Worm (Caenorhabditis elegans): ENCODE measurements around the gene frpr-1.

Gene frpr-1

DNA sequence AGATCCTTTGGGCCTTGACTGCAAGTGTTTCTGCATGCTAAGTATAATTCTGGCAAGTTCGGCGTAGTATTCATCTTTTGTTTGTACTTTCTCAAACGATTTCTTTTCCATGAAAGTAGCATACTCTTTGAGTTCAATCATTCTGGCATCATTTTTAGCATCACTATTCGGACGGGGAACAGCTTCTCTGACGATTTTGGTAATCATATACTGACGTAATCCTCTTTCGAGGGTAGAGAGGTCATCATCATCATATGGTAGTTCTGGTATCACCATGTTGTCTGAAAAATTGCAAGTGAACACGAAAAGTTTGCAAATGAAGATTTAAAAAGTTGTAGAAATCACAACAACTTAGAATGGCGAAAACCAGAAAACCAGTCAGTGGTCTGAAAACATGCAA lies 33.4 kb upstream of the frpr-1 start, which contains the start of gene F22F1.3:
F22F1.3 (minus strand) TSS at position 281 of the 400 bp plus-strand sequence.
- TF ChIP-seq lsy-2 (tag; optimal IDR thresholded peaks at IDR 0.05), result no peak
- TF ChIP-seq unc-39 (tag; optimal IDR thresholded peaks at IDR 0.05), result no peak
- no peak for TF ChIP-seq ceh-82 (tag; optimal IDR thresholded peaks at IDR 0.05)
- TF ChIP-seq C34F6.9 (tag; optimal IDR thresholded peaks at IDR 0.05), result no peak
- TF ChIP-seq lin-39 (tag; optimal IDR thresholded peaks at IDR 0.05), result no peak
- TF ChIP-seq unc-55 (GFP tag; optimal IDR thresholded peaks at IDR 0.05), result no peak
- TF ChIP-seq mab-5 (tag; optimal IDR thresholded peaks at IDR 0.05), result no peak
- no peak for TF ChIP-seq nhr-21 (tag; optimal IDR thresholded peaks at IDR 0.05)
- no peak for TF ChIP-seq ceh-16 (tag; optimal IDR thresholded peaks at IDR 0.05)
- no peak for TF ChIP-seq sma-3 (GFP tag; optimal IDR thresholded peaks at IDR 0.05)
- no peak for TF ChIP-seq R02D3.7 (tag; optimal IDR thresholded peaks at IDR 0.05)
- no peak for TF ChIP-seq unc-62 (GFP tag; optimal IDR thresholded peaks at IDR 0.05)
- TF ChIP-seq alr-1 (tag; optimal IDR thresholded peaks at IDR 0.05), result no peak
- TF ChIP-seq nhr-25 (tag; optimal IDR thresholded peaks at IDR 0.05), result no peak

DNA sequence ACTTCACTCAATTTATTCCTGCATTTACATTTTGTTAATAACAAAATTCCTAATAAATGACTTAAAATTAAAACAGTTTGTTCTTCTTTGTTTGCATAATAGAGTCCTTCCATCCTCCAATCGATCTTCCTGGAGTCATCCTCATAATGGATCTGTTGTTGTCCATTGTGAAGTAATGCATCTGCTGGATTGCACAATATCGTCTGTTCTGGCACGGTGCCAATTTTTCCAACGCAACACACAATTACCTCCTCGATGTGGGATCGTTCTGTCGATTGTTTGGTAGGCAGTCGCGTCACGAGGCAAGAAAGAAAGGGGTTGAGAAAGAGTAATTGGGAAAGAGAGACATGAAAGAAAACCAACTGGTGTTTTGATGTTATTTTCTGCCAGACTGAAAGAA lies 30.6 kb upstream of the frpr-1 start:
- TF ChIP-seq nhr-10 (tag; optimal IDR thresholded peaks at IDR 0.05) (no peak), nhr-25 (tag; optimal IDR thresholded peaks at IDR 0.05) (peak; percentile 55), gmeb-1 (tag; optimal IDR thresholded peaks at IDR 0.05) (no peak), lsy-2 (tag; optimal IDR thresholded peaks at IDR 0.05) (peak in 1 of 2 experiments; percentile 13), ztf-1 (GFP tag; conservative IDR thresholded peaks at IDR 0.05) (no peak), fos-1 (tag; optimal IDR thresholded peaks at IDR 0.05) (no peak), ztf-4 (tag; optimal IDR thresholded peaks at IDR 0.05) (no peak), nhr-6 (tag; optimal IDR thresholded peaks at IDR 0.05) (peak; percentile 3), R02D3.7 (tag; optimal IDR thresholded peaks at IDR 0.05) (no peak), nhr-12 (tag; optimal IDR thresholded peaks at IDR 0.05) (no peak), F13H6.1 (tag; optimal IDR thresholded peaks at IDR 0.05) (no peak), elt-1 (tag; optimal IDR thresholded peaks at IDR 0.05) (no peak), unc-39 (tag; optimal IDR thresholded peaks at IDR 0.05) (no peak), C34F6.9 (tag; optimal IDR thresholded peaks at IDR 0.05) (no peak), ztf-11 (tag; optimal IDR thresholded peaks at IDR 0.05) (no peak), peb-1 (tag; optimal IDR thresholded peaks at IDR 0.05) (no peak), unc-55 (GFP tag; optimal IDR thresholded peaks at IDR 0.05) (peak; percentile 7), zag-1 (tag; optimal IDR thresholded peaks at IDR 0.05) (no peak), nhr-129 (tag; optimal IDR thresholded peaks at IDR 0.05) (peak; percentile 75), alr-1 (tag; optimal IDR thresholded peaks at IDR 0.05) (no peak), ceh-16 (tag; optimal IDR thresholded peaks at IDR 0.05) (no peak), dmd-4 (tag; optimal IDR thresholded peaks at IDR 0.05) (no peak), ZK546.5 (tag; optimal IDR thresholded peaks at IDR 0.05) (no peak), egl-27 (tag; optimal IDR thresholded peaks at IDR 0.05) (no peak), nhr-77 (tag; optimal IDR thresholded peaks at IDR 0.05) (no peak), ama-1 (optimal IDR thresholded peaks at IDR 0.05) (peak; percentile 16), sem-4 (tag; optimal IDR thresholded peaks at IDR 0.05) (no peak), lin-13 (GFP tag; optimal IDR thresholded peaks at IDR 0.05) (no peak), sma-3 (GFP tag; optimal IDR thresholded peaks at IDR 0.05) (no peak), nhr-23 (tag; optimal IDR thresholded peaks at IDR 0.05) (no peak), ceh-82 (tag; optimal IDR thresholded peaks at IDR 0.05) (no peak), aly-2 (tag; optimal IDR thresholded peaks at IDR 0.05) (no peak), elt-3 (tag; optimal IDR thresholded peaks at IDR 0.05) (no peak), snpc-4 (tag; optimal IDR thresholded peaks at IDR 0.05) (no peak), unc-62 (GFP tag; optimal IDR thresholded peaks at IDR 0.05) (no peak), blmp-1 (tag; optimal IDR thresholded peaks at IDR 0.05; ENCODE audit: insufficient read depth) (no peak), mab-5 (tag; optimal IDR thresholded peaks at IDR 0.05) (peak; percentile 59)

DNA sequence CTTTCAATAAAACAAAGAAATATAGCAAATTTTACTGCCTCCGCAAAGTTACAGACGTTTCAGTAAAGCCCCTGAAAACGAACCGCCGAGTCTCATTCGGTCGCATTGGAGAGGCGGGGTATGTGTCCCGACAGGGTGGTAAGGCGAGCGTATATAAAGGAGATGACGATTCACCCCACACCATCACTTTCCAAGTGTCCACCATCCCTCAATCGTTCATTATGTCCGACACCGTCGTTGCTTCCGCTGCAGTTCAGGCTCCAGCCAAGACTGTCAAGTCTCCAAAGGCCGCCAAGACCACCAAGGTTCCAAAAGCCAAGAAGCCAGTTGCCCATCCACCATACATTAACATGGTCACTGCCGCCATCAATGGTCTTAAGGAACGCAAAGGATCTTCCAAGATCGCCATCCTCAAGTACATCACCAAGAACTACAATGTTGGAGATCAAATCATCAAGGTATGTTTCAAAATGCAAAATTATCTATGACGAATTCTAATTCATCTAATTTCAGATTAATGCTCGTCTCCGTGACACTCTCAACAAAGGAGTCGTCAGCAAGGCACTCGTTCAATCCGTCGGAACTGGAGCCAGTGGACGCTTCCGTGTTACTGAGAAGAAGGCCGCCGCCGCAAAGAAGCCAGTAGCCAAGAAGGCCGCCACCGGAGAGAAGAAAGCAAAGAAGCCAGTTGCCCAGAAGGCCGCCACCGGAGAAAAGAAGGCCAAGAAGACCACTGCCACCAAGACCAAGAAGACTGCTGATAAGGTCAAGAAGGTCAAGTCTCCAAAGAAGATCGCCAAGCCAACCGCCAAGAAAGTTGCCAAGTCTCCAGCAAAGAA lies 29.8 kb upstream of the frpr-1 start, which contains the start of gene hil-3:
hil-3 (plus strand) TSS at position 195 of the 839 bp plus-strand sequence.
- no peak for TF ChIP-seq nhr-6 (tag; optimal IDR thresholded peaks at IDR 0.05)
- TF ChIP-seq ceh-16 (tag; optimal IDR thresholded peaks at IDR 0.05), result peak; percentile 22
- peak; percentile 11 for TF ChIP-seq sem-4 (tag; optimal IDR thresholded peaks at IDR 0.05)
- TF ChIP-seq nhr-25 (tag; optimal IDR thresholded peaks at IDR 0.05), result peak; percentile 56
- TF ChIP-seq C34F6.9 (tag; optimal IDR thresholded peaks at IDR 0.05), result peak; percentile 52
- no peak for TF ChIP-seq zag-1 (tag; optimal IDR thresholded peaks at IDR 0.05)
- peak; percentile 11 for TF ChIP-seq lin-13 (GFP tag; optimal IDR thresholded peaks at IDR 0.05)
- no peak for TF ChIP-seq lin-11 (tag; optimal IDR thresholded peaks at IDR 0.05)
- TF ChIP-seq egl-27 (tag; optimal IDR thresholded peaks at IDR 0.05), result no peak
- TF ChIP-seq unc-55 (GFP tag; optimal IDR thresholded peaks at IDR 0.05), result peak; percentile 66
- TF ChIP-seq ceh-82 (tag; optimal IDR thresholded peaks at IDR 0.05), result no peak
- no peak for TF ChIP-seq ama-1 (optimal IDR thresholded peaks at IDR 0.05)
- no peak for TF ChIP-seq F13H6.1 (tag; optimal IDR thresholded peaks at IDR 0.05)
- peak; percentile 39 for TF ChIP-seq sma-9 (GFP tag; optimal IDR thresholded peaks at IDR 0.05)
- TF ChIP-seq sma-9 (tag; optimal IDR thresholded peaks at IDR 0.05), result no peak
- TF ChIP-seq lsy-2 (tag; optimal IDR thresholded peaks at IDR 0.05), result peak in 1 of 2 experiments; percentile 45
- TF ChIP-seq nhr-129 (tag; optimal IDR thresholded peaks at IDR 0.05), result peak; percentile 58

Measured in whole organism, L2 larva.